Worm (Caenorhabditis elegans) whole organism, L3 larva: ENCODE results near the gene clic-1.

Experiments used
- R02D3.7 ChIP-seq: fragments of 150-350 bp; optimal IDR thresholded peaks from 2 replicates; lab custom pipeline; 2014; ENCODE audit warnings: missing biosample characterization, missing genetic modification characterization
- aly-2 ChIP-seq: fragments of 150-350 bp; optimal IDR thresholded peaks from 2 replicates; lab custom pipeline; 2014; ENCODE audit warnings: missing biosample characterization, missing genetic modification characterization
- ceh-16 ChIP-seq: sonication (generic microtip); optimal IDR thresholded peaks from 2 replicates; lab custom pipeline; 2017; ENCODE audit warnings: missing biosample characterization, missing genetic modification characterization
- ceh-28 ChIP-seq: fragments of 150-350 bp; optimal IDR thresholded peaks from 2 replicates; lab custom pipeline; 2014; ENCODE audit warnings: missing biosample characterization, missing genetic modification reagents, missing genetic modification characterization
- ceh-82 ChIP-seq: fragments of 150-350 bp; optimal IDR thresholded peaks from 2 replicates; lab custom pipeline; 2014; ENCODE audit warnings: missing biosample characterization, missing genetic modification characterization
- daf-12 ChIP-seq: fragments of 150-350 bp; optimal IDR thresholded peaks from 2 replicates; lab custom pipeline; 2014; ENCODE audit warnings: missing biosample characterization, missing genetic modification reagents, missing genetic modification characterization
- egl-27 ChIP-seq: sonication (generic microtip); optimal IDR thresholded peaks from 4 replicates; lab custom pipeline; 2017; ENCODE audit warnings: missing biosample characterization, missing genetic modification reagents, missing genetic modification characterization
- egl-5 ChIP-seq: fragments of 150-350 bp; optimal IDR thresholded peaks from 2 replicates; lab custom pipeline; 2017; ENCODE audit warnings: missing biosample characterization, missing genetic modification reagents, missing genetic modification characterization, inconsistent platforms
- elt-1 ChIP-seq: fragments of 150-350 bp; optimal IDR thresholded peaks from 2 replicates; lab custom pipeline; 2014; ENCODE audit warnings: missing biosample characterization, missing genetic modification characterization
- elt-2 ChIP-seq: sonication (generic microtip); optimal IDR thresholded peaks from 2 replicates; lab custom pipeline; 2016; ENCODE audit warnings: missing genetic modification reagents, mild to moderate bottlenecking, missing genetic modification characterization, missing compliant biosample characterization
- elt-3 ChIP-seq, 3 experiments: fragments of 150-350 bp in 1 of 3; sonication (generic microtip) in 2 of 3; optimal IDR thresholded peaks; 2 replicates in 2 of 3; 4 replicates in 1 of 3; lab custom pipeline; 2014 to 2017; ENCODE audit warnings: missing biosample characterization in 3 of 3, missing genetic modification characterization in 3 of 3
- eor-1 ChIP-seq, 2 experiments: fragments of 150-350 bp; optimal IDR thresholded peaks; 2 replicates each; lab custom pipeline; 2014 to 2018; ENCODE audit warnings: missing biosample characterization in 2 of 2, missing genetic modification characterization in 2 of 2
- fkh-10 ChIP-seq: sonication (generic microtip); optimal IDR thresholded peaks from 2 replicates; lab custom pipeline; 2017; ENCODE audit warnings: missing biosample characterization, missing genetic modification reagents, missing genetic modification characterization
- fkh-2 ChIP-seq: fragments of 150-350 bp; optimal IDR thresholded peaks from 2 replicates; lab custom pipeline; 2014; ENCODE audit warnings: missing biosample characterization, missing genetic modification reagents, missing genetic modification characterization
- hmg-11 ChIP-seq: sonication (generic microtip); optimal IDR thresholded peaks from 2 replicates; lab custom pipeline; 2016; ENCODE audit warnings: missing genetic modification characterization, missing compliant biosample characterization
- jun-1 ChIP-seq: fragments of 150-350 bp; optimal IDR thresholded peaks from 2 replicates; lab custom pipeline; 2014; ENCODE audit warnings: missing biosample characterization, missing genetic modification reagents, missing genetic modification characterization
- lin-15B ChIP-seq: fragments of 150-350 bp; optimal IDR thresholded peaks from 2 replicates; lab custom pipeline; 2014; ENCODE audit warnings: missing biosample characterization, missing genetic modification characterization
- lin-39 ChIP-seq: fragments of 150-350 bp; optimal IDR thresholded peaks from 2 replicates; lab custom pipeline; 2018; ENCODE audit warnings: missing biosample characterization, missing genetic modification reagents, missing genetic modification characterization
- lsy-12 ChIP-seq: sonication (generic microtip); optimal IDR thresholded peaks from 2 replicates; lab custom pipeline; 2016; ENCODE audit warnings: mild to moderate bottlenecking, missing genetic modification characterization, missing compliant biosample characterization
- mdl-1 ChIP-seq: fragments of 150-350 bp; optimal IDR thresholded peaks from 2 replicates; lab custom pipeline; 2014; ENCODE audit warnings: missing biosample characterization, missing genetic modification characterization
- mml-1 ChIP-seq: fragments of 150-350 bp; sonication (generic microtip); optimal IDR thresholded peaks from 3 replicates; lab custom pipeline; 2014; ENCODE audit warnings: missing biosample characterization, missing genetic modification characterization
- nfya-1 ChIP-seq: sonication (generic microtip); optimal IDR thresholded peaks from 2 replicates; lab custom pipeline; 2017; ENCODE audit warnings: missing genetic modification characterization, mild to moderate bottlenecking, missing compliant biosample characterization, antibody characterized with exemption, moderate library complexity; ENCODE audit not compliant: insufficient read depth
- nhr-23 ChIP-seq: fragments of 150-350 bp; optimal IDR thresholded peaks from 2 replicates; lab custom pipeline; 2014; ENCODE audit warnings: missing biosample characterization, missing genetic modification reagents, missing genetic modification characterization
- nhr-67 ChIP-seq: fragments of 150-350 bp; optimal IDR thresholded peaks from 2 replicates; lab custom pipeline; 2014; ENCODE audit warnings: missing biosample characterization, missing genetic modification characterization
- nhr-76 ChIP-seq: fragments of 150-350 bp; sonication (generic microtip); optimal IDR thresholded peaks from 5 replicates; lab custom pipeline; 2014; ENCODE audit warnings: missing biosample characterization, missing genetic modification characterization
- pha-4 ChIP-seq: fragments of 150-350 bp; optimal IDR thresholded peaks from 2 replicates; lab custom pipeline; 2014; ENCODE audit warnings: missing biosample characterization, missing genetic modification reagents, missing genetic modification characterization
- pqm-1 ChIP-seq: fragments of 150-350 bp; optimal IDR thresholded peaks from 2 replicates; lab custom pipeline; 2017; ENCODE audit warnings: missing biosample characterization, missing genetic modification characterization, inconsistent platforms
- snpc-4 ChIP-seq: fragments of 150-350 bp; optimal IDR thresholded peaks from 2 replicates; lab custom pipeline; 2014; ENCODE audit warnings: missing biosample characterization, missing genetic modification characterization
- unc-39 ChIP-seq: sonication (generic microtip); optimal IDR thresholded peaks from 4 replicates; lab custom pipeline; 2017; ENCODE audit warnings: missing biosample characterization, missing genetic modification characterization
- unc-62 ChIP-seq: fragments of 150-350 bp; sonication (generic microtip); optimal IDR thresholded peaks from 4 replicates; lab custom pipeline; 2014; ENCODE audit warnings: missing biosample characterization, missing genetic modification reagents, missing genetic modification characterization

The clic-1 gene

DNA sequence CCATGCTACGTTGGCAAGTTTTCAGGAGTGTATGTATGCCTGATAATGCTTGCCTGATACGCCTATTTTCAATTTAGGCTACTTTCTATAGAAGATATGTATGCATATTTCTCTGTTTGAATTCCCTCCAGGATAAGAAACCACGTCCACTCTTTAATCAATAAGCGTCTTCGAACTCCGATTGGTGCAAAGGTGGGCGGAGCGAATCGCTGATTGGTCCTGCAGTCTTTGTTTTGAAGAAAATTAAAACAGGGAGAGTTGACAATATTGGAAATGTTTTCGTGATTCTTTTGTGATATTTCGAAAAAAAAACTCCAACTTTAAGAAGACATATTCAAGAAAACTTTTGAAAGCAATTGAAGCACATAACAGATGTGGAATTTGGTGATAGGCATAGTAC is 27.2 kb upstream of the clic-1 start:
- TF ChIP-seq nfya-1, result peak; percentile 83
- no peak for TF ChIP-seq nhr-67 (tag; lab: Kevin White, UChicago)
- TF ChIP-seq, all 47 proteins: peak for 1

ce11 chrV:7760174-7760573 is 25.5 kb upstream of the clic-1 start, which contains the start of gene hint-3:
Gene hint-3, plus strand, starts transcription at chrV:7760474.
- peak; percentile 36 for TF ChIP-seq elt-2 (tag; lab: Kevin White, UChicago)
- TF ChIP-seq ceh-28, result no peak
- TF ChIP-seq R02D3.7, result no peak
- TF ChIP-seq elt-3 (tag; optimal IDR thresholded peaks at IDR 0.05; lab: Kevin White, UChicago), result no peak
- TF ChIP-seq pha-4, result no peak
- TF ChIP-seq lsy-12, result no peak
- no peak for TF ChIP-seq ceh-16 (tag; lab: Kevin White, UChicago)

DNA sequence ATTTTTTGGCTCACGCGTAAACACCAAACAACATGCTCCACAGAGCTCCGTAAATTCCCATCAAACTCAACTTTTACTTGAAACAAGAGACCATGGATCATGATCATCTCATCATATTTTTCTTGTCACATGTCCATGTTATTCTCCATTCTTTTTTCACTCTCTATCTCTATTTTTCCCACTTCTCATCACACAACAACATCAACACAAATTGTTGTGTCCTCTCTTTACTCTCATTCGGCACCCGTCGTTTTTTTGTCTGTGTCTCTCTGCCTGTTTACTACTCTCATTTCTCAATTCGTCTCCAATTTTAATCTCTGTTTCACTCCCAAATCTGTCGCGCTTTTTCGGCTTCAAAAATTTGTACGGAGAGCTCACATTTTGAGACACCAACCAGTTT is 24.6 kb upstream of the clic-1 start:
- no peak for TF ChIP-seq ceh-16 (tag; lab: Kevin White, UChicago)
- TF ChIP-seq R02D3.7, result no peak
- peak; percentile 79 for TF ChIP-seq egl-5
- peak; percentile 46 for TF ChIP-seq snpc-4 (tag; lab: Kevin White, UChicago)
- peak; percentile 23 for TF ChIP-seq lin-15B
- peak; percentile 38 for TF ChIP-seq fkh-10 (GFP tag; lab: Kevin White, UChicago)
- peak; percentile 42 for TF ChIP-seq hmg-11
- peak; percentile 67 for TF ChIP-seq unc-62 (GFP tag; lab: Kevin White, UChicago)
- TF ChIP-seq aly-2 (tag; lab: Kevin White, UChicago), result no peak
- peak; percentile 31 for TF ChIP-seq nhr-23 (tag; lab: Kevin White, UChicago)
- TF ChIP-seq elt-1 (tag; lab: Kevin White, UChicago), result peak; percentile 30
- TF ChIP-seq eor-1 (tag; optimal IDR thresholded peaks at IDR 0.05; lab: Kevin White, UChicago), result no peak
- TF ChIP-seq mml-1 (tag; lab: Kevin White, UChicago), result no peak
- no peak for TF ChIP-seq fkh-2
- TF ChIP-seq lin-39, result peak; percentile 46
- no peak for TF ChIP-seq egl-27
- peak; percentile 57 for TF ChIP-seq nfya-1
- TF ChIP-seq mdl-1 (tag; lab: Kevin White, UChicago), result peak; percentile 73
- peak; percentile 61 for TF ChIP-seq pha-4

ce11 chrV:7755991-7756390 is 21.3 kb upstream of the clic-1 start:
- peak; percentile 31 for TF ChIP-seq pqm-1
- peak; percentile 43 for TF ChIP-seq elt-2 (tag; lab: Kevin White, UChicago)
- TF ChIP-seq lsy-12, result no peak
- no peak for TF ChIP-seq ceh-82

DNA sequence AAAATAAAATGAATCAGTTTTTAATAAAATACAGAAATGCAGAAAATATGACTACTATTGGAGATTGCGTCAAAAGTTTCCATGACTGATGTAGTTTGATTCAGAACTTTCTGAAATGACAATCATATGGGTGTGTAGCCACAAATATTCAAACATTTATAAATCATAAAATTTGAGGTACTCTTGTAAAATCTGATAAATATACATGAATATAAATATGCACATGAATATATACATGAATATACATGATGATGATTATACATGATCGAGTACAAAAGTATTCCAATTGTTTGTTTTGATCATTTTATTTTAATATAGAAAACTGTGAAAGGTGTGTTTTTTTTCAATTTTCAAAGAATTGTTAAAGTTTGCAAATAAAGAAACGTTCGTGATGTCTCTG is 19.8 kb upstream of the clic-1 start, which contains the start of gene T05B11.4:
Gene T05B11.4 (minus strand): TSS at position 101 of the 400 bp plus-strand sequence.
- TF ChIP-seq unc-39 (tag; lab: Kevin White, UChicago) (no peak), jun-1 (tag; lab: Kevin White, UChicago) (no peak), aly-2 (tag; lab: Kevin White, UChicago) (no peak)

ce11 chrV:7749708-7750107 is 15.0 kb upstream of the clic-1 start:
- no peak for TF ChIP-seq ceh-82
- TF ChIP-seq hmg-11, result no peak
- no peak for TF ChIP-seq fkh-2
- no peak for TF ChIP-seq nhr-76
- TF ChIP-seq mml-1 (tag; lab: Kevin White, UChicago), result no peak
- TF ChIP-seq daf-12 (tag; lab: Kevin White, UChicago), result no peak
- no peak for TF ChIP-seq R02D3.7
- no peak for TF ChIP-seq nhr-23 (tag; lab: Kevin White, UChicago)

DNA sequence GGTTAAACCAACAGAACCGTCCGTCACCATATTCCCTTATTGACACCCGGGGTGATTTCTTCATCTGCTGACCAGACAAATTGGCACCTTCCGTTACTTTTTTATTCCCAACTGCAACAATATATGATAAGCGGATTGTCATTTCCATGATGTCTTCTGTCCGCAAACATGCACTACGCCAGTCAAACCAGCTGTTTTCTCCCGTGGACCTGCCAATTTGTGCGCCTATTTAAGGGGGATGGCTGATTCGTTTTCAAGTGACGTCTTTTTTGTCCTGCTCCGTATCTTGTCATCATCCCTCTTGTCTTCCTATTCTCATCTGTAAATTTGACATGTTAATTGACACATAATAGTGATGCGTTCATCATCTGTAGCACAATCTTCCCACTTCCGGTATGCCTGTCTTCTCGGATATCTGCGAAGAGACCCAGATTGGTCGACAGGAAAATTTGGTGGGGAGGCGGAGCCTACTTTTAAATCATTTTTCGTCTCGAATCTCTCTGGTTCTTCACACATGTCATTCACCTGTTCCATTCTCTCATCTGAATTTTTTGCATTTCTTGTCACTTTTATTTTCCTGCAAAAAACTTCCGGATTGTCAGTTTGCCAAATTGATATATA is 13.4 kb upstream of the clic-1 start:
- TF ChIP-seq daf-12 (tag; lab: Kevin White, UChicago), result no peak
- no peak for TF ChIP-seq hmg-11
- TF ChIP-seq lin-39, result no peak
